Fruit fly (Drosophila melanogaster): Measurements from ENCODE around the gene CG9784.

CG9784 gene

DNA sequence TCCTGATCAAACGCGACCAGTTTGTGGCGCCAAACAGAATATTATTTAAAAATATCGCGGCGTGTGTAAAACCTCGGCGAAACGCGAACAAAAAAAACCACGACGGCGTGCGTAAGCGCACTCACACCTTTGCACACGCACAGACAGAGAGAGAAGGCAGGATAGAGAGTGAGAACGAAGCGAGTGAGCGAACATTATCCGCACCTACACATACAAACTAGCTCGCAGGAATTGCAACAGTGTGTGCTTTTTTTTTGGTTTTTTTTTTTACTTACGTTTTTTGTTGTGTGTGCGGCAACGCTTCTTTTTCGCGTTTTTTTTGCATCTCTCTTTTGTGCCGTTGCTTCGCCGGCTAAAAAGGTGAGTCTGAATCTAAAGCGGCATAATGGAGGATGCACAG lies 755 bp upstream of the CG9784 start:
- TF ChIP-seq Trl (optimal IDR thresholded peaks at IDR 0.05) (peak; percentile 42 to 58), Trl (GFP tag; optimal IDR thresholded peaks at IDR 0.05) (no peak), kni (GFP tag; optimal IDR thresholded peaks at IDR 0.05) (no peak), nom (GFP tag; optimal IDR thresholded peaks at IDR 0.05) (peak; percentile 100), dm (GFP tag; optimal IDR thresholded peaks at IDR 0.05) (no peak), CG12219 (GFP tag; optimal IDR thresholded peaks at IDR 0.05) (no peak), zen2 (GFP tag; IDR thresholded peaks at IDR 0.05; ENCODE audit: partially characterized antibody) (peak; percentile 24; the same call in 1 of the 3 replicates), CG34422 (GFP tag; IDR thresholded peaks at IDR 0.05) (peak; percentile 29; the same call in 1 of the 3 replicates), Drgx (GFP tag; IDR thresholded peaks at IDR 0.05) (peak; percentile 86), gcm (GFP tag; optimal IDR thresholded peaks at IDR 0.05) (no peak), CG10654 (GFP tag; optimal IDR thresholded peaks at IDR 0.05) (no peak), CG32772 (GFP tag; IDR thresholded peaks at IDR 0.05) (peak; percentile 63), corto (GFP tag; optimal IDR thresholded peaks at IDR 0.05) (peak; percentile 67), HLH3B (GFP tag; IDR thresholded peaks at IDR 0.05) (no peak), lilli (GFP tag; optimal IDR thresholded peaks at IDR 0.05) (no peak), tgo (GFP tag; IDR thresholded peaks at IDR 0.05) (no peak), CG4707 (GFP tag; optimal IDR thresholded peaks at IDR 0.05) (no peak), CG15601 (tag; optimal IDR thresholded peaks at IDR 0.05) (no peak), pan (optimal IDR thresholded peaks at IDR 0.05) (no peak), pan (GFP tag; optimal IDR thresholded peaks at IDR 0.05 in 1 of 2, IDR thresholded peaks at IDR 0.05 in 1 of 2) (no peak), Pdp1 (GFP tag; optimal IDR thresholded peaks at IDR 0.05) (peak in 1 of 2 experiments; percentile 61), CG6765 (GFP tag; optimal IDR thresholded peaks at IDR 0.05) (no peak), CG8924 (tag; optimal IDR thresholded peaks at IDR 0.05) (no peak), CG12942 (GFP tag; optimal IDR thresholded peaks at IDR 0.05) (no peak), dati (GFP tag; IDR thresholded peaks at IDR 0.05) (no peak), CG8944 (GFP tag; optimal IDR thresholded peaks at IDR 0.05) (no peak), CG30403 (GFP tag; optimal IDR thresholded peaks at IDR 0.05) (no peak), chinmo (GFP tag; IDR thresholded peaks at IDR 0.05; ENCODE audit: partially characterized antibody) (peak; percentile 68; the same call in 1 of the 4 replicates), CG14965 (GFP tag; optimal IDR thresholded peaks at IDR 0.05; ENCODE audit: borderline replicate concordance) (no peak), CG13775 (GFP tag; optimal IDR thresholded peaks at IDR 0.05) (no peak), sqz (GFP tag; optimal IDR thresholded peaks at IDR 0.05) (peak; percentile 90), lbe (GFP tag; optimal IDR thresholded peaks at IDR 0.05) (peak; percentile 60), CG10431 (GFP tag; optimal IDR thresholded peaks at IDR 0.05) (no peak), odd (GFP tag; optimal IDR thresholded peaks at IDR 0.05) (no peak), CG7271 (tag; optimal IDR thresholded peaks at IDR 0.05) (no peak), CG3726 (GFP tag; IDR thresholded peaks at IDR 0.05) (no peak), CG7745 (tag; optimal IDR thresholded peaks at IDR 0.05) (no peak), hb (GFP tag; IDR thresholded peaks at IDR 0.05; ENCODE audit: partially characterized antibody) (no peak), tin (GFP tag; optimal IDR thresholded peaks at IDR 0.05) (no peak), CG1832 (GFP tag; optimal IDR thresholded peaks at IDR 0.05) (peak; percentile 55), crp (GFP tag; optimal IDR thresholded peaks at IDR 0.05) (no peak), ash1 (GFP tag; optimal IDR thresholded peaks at IDR 0.05) (no peak), NK7.1 (GFP tag; optimal IDR thresholded peaks at IDR 0.05) (no peak), CG7928 (GFP tag; optimal IDR thresholded peaks at IDR 0.05) (no peak), CG11398 (GFP tag; optimal IDR thresholded peaks at IDR 0.05) (no peak), rib (GFP tag; IDR thresholded peaks at IDR 0.05) (peak; percentile 37; the same call in 1 of the 2 replicates), sd (tag; optimal IDR thresholded peaks at IDR 0.05) (no peak), cg (GFP tag; optimal IDR thresholded peaks at IDR 0.05) (peak; percentile 74), bsh (GFP tag; optimal IDR thresholded peaks at IDR 0.05) (peak in 1 of 2 experiments; percentile 98)
